Worm (Caenorhabditis elegans) whole organism, late embryonic: Measurements from ENCODE around the gene ncs-3.

Experiments
- C08G9.2 ChIP-seq: sonication (generic microtip); optimal IDR thresholded peaks from 2 replicates; lab custom pipeline; 2016; ENCODE audit warnings: mild to moderate bottlenecking, missing genetic modification characterization, moderate library complexity, missing compliant biosample characterization
- F13H6.1 ChIP-seq: sonication (generic microtip); optimal IDR thresholded peaks from 2 replicates; lab custom pipeline; 2016; ENCODE audit warnings: missing genetic modification characterization, missing compliant biosample characterization
- Y22D7AL.16 ChIP-seq: sonication (generic microtip); optimal IDR thresholded peaks from 2 replicates; lab custom pipeline; 2016; ENCODE audit warnings: missing genetic modification characterization, missing compliant biosample characterization
- ama-1 ChIP-seq: fragments of 150-350 bp; optimal IDR thresholded peaks from 2 replicates; lab custom pipeline; 2014
- ceh-18 ChIP-seq: sonication (generic microtip); optimal IDR thresholded peaks from 2 replicates; lab custom pipeline; 2016; ENCODE audit warnings: missing genetic modification characterization, missing compliant biosample characterization
- ceh-19 ChIP-seq: fragments of 200-800 bp; sonication (Bioruptor generic); optimal IDR thresholded peaks from 2 replicates; lab custom pipeline; 2018; ENCODE audit warnings: mild to moderate bottlenecking, missing genetic modification characterization, missing compliant biosample characterization
- ceh-24 ChIP-seq: sonication (generic microtip); optimal IDR thresholded peaks from 2 replicates; lab custom pipeline; 2016; ENCODE audit warnings: mild to moderate bottlenecking, missing genetic modification characterization, missing compliant biosample characterization
- ceh-30 ChIP-seq: fragments of 150-350 bp; optimal IDR thresholded peaks from 2 replicates; lab custom pipeline; 2014; ENCODE audit warnings: missing biosample characterization, missing genetic modification characterization
- ceh-31 ChIP-seq: sonication (generic microtip); optimal IDR thresholded peaks from 2 replicates; lab custom pipeline; 2016; ENCODE audit warnings: missing genetic modification characterization, missing compliant biosample characterization
- ceh-34 ChIP-seq: sonication (generic microtip); optimal IDR thresholded peaks from 2 replicates; lab custom pipeline; 2016; ENCODE audit warnings: mild to moderate bottlenecking, missing genetic modification characterization, missing compliant biosample characterization
- ceh-45 ChIP-seq: fragments of 200-800 bp; sonication (Bioruptor generic); IDR thresholded peaks from 2 replicates; pipeline ENCODE4 v1.3.6; 2022; ENCODE audit warnings: missing genetic modification reagents, missing genetic modification characterization, missing compliant biosample characterization
- elt-2 ChIP-seq: sonication (generic microtip); optimal IDR thresholded peaks from 2 replicates; lab custom pipeline; 2016; ENCODE audit warnings: missing genetic modification reagents, missing genetic modification characterization, missing compliant biosample characterization
- elt-4 ChIP-seq: sonication (generic microtip); optimal IDR thresholded peaks from 2 replicates; lab custom pipeline; 2016; ENCODE audit warnings: missing genetic modification characterization, missing compliant biosample characterization
- ets-4 ChIP-seq: sonication (generic microtip); optimal IDR thresholded peaks from 2 replicates; lab custom pipeline; 2016; ENCODE audit warnings: missing genetic modification characterization, missing compliant biosample characterization
- fkh-10 ChIP-seq: fragments of 150-350 bp; optimal IDR thresholded peaks from 2 replicates; lab custom pipeline; 2014; ENCODE audit warnings: missing biosample characterization, missing genetic modification reagents, missing genetic modification characterization
- gmeb-2 ChIP-seq: sonication (generic microtip); optimal IDR thresholded peaks from 2 replicates; lab custom pipeline; 2016; ENCODE audit warnings: missing genetic modification characterization, inconsistent platforms, missing compliant biosample characterization
- hlh-30 ChIP-seq: sonication (generic microtip); optimal IDR thresholded peaks from 2 replicates; lab custom pipeline; 2017; ENCODE audit warnings: antibody characterized with exemption, missing genetic modification characterization, missing compliant biosample characterization; ENCODE audit not compliant: insufficient read depth
- hlh-6 ChIP-seq: sonication (generic microtip); optimal IDR thresholded peaks from 2 replicates; lab custom pipeline; 2016; ENCODE audit warnings: missing genotype, missing genetic modification characterization, missing compliant biosample characterization
- hlh-8 ChIP-seq: sonication (generic microtip); optimal IDR thresholded peaks from 2 replicates; lab custom pipeline; 2016; ENCODE audit warnings: missing genotype, missing genetic modification characterization, missing compliant biosample characterization
- lim-6 ChIP-seq: sonication (generic microtip); optimal IDR thresholded peaks from 2 replicates; lab custom pipeline; 2016; ENCODE audit warnings: missing genetic modification characterization, missing compliant biosample characterization
- madf-2 ChIP-seq: sonication (generic microtip); optimal IDR thresholded peaks from 2 replicates; lab custom pipeline; 2017; ENCODE audit warnings: missing genetic modification characterization, missing compliant biosample characterization
- nfya-1 ChIP-seq: sonication (generic microtip); optimal IDR thresholded peaks from 2 replicates; lab custom pipeline; 2017; ENCODE audit warnings: missing genetic modification characterization, mild to moderate bottlenecking, missing compliant biosample characterization, antibody characterized with exemption, moderate library complexity
- nhr-232 ChIP-seq: sonication (generic microtip); optimal IDR thresholded peaks from 2 replicates; lab custom pipeline; 2016; ENCODE audit warnings: missing genetic modification characterization, missing compliant biosample characterization
- pax-1 ChIP-seq: fragments of 150-350 bp; optimal IDR thresholded peaks from 2 replicates; lab custom pipeline; 2014; ENCODE audit warnings: missing biosample characterization, missing genetic modification characterization
- ref-2 ChIP-seq: sonication (generic microtip); optimal IDR thresholded peaks from 2 replicates; lab custom pipeline; 2016; ENCODE audit warnings: missing genetic modification characterization, missing compliant biosample characterization
- rnt-1 ChIP-seq: sonication (generic microtip); optimal IDR thresholded peaks from 2 replicates; lab custom pipeline; 2016; ENCODE audit warnings: missing genetic modification characterization, missing compliant biosample characterization
- sdc-2 ChIP-seq: sonication (generic microtip); optimal IDR thresholded peaks from 2 replicates; lab custom pipeline; 2016; ENCODE audit warnings: missing genotype, missing genetic modification characterization, missing compliant biosample characterization
- sox-4 ChIP-seq: sonication (generic microtip); optimal IDR thresholded peaks from 2 replicates; lab custom pipeline; 2017; ENCODE audit warnings: mild to moderate bottlenecking, missing genetic modification characterization, inconsistent platforms, missing compliant biosample characterization
- ttx-3 ChIP-seq: sonication (generic microtip); optimal IDR thresholded peaks from 2 replicates; lab custom pipeline; 2016; ENCODE audit warnings: missing genetic modification reagents, missing genetic modification characterization, missing compliant biosample characterization
- unc-3 ChIP-seq, 2 experiments: fragments of 200-800 bp in 1 of 2; sonication (Bioruptor generic) in 1 of 2; sonication (generic microtip) in 1 of 2; conservative IDR thresholded peaks in 1 of 2; optimal IDR thresholded peaks in 1 of 2; 2 replicates each; pipeline versions ENCODE4 v1.3.6 to Lab custom; 2016 to 2022; ENCODE audit warnings: missing compliant biosample characterization in 2 of 2, missing genetic modification characterization in 2 of 2, missing genetic modification reagents in 1 of 2
- unc-42 ChIP-seq: sonication (generic microtip); optimal IDR thresholded peaks from 2 replicates; lab custom pipeline; 2016; ENCODE audit warnings: missing genotype, missing genetic modification characterization, missing compliant biosample characterization
- unc-55 ChIP-seq: sonication (generic microtip); optimal IDR thresholded peaks from 2 replicates; lab custom pipeline; 2017; ENCODE audit warnings: missing biosample characterization, missing genetic modification reagents, missing genetic modification characterization
- unc-86 ChIP-seq: sonication (generic microtip); optimal IDR thresholded peaks from 2 replicates; lab custom pipeline; 2016; ENCODE audit warnings: missing genetic modification characterization, missing compliant biosample characterization

The ncs-3 gene

DNA sequence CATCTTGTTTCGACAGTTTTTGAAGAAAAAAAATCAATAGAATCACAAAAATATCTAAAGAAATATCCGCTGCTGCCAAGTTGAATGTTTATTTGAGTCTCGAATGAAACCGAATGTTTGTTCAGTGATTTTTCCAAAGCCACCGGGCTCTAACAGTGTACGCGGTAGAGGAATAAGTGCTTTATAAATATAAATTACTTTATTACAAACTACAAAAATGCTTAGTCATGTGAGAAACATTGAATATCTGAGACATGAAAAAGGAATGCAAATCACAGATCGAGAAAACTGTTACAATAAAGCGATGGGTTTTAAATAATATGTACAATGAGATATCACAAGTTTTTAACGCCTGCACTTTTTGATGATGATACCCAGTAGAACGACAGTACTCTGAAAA is 15.5 kb upstream of the ncs-3 start, which contains the start of gene F55A4.7:
F55A4.7 (minus strand) TSS at position 101 of the 400 bp plus-strand sequence.
- TF ChIP-seq ceh-31 (tag; lab: Kevin White, UChicago) (no peak), ref-2 (tag; lab: Kevin White, UChicago) (no peak), ceh-19 (GFP tag; lab: Kevin White, UChicago) (no peak), ceh-45 (GFP tag; lab: Robert Waterston, UW) (no peak), F13H6.1 (no peak), sdc-2 (tag; lab: Kevin White, UChicago) (no peak), ceh-34 (tag; lab: Kevin White, UChicago) (no peak)

- TF ChIP-seq F13H6.1: no peak
- no peak for TF ChIP-seq gmeb-2 (tag; lab: Kevin White, UChicago)
- no peak for TF ChIP-seq ttx-3 (tag; lab: Kevin White, UChicago)
- no peak for TF ChIP-seq nhr-232
- TF ChIP-seq elt-4 (tag; lab: Kevin White, UChicago): no peak
- TF ChIP-seq sox-4: no peak
Measured at ce11 chrX:1044327-1044726, 9.6 kb upstream of the ncs-3 start.

DNA sequence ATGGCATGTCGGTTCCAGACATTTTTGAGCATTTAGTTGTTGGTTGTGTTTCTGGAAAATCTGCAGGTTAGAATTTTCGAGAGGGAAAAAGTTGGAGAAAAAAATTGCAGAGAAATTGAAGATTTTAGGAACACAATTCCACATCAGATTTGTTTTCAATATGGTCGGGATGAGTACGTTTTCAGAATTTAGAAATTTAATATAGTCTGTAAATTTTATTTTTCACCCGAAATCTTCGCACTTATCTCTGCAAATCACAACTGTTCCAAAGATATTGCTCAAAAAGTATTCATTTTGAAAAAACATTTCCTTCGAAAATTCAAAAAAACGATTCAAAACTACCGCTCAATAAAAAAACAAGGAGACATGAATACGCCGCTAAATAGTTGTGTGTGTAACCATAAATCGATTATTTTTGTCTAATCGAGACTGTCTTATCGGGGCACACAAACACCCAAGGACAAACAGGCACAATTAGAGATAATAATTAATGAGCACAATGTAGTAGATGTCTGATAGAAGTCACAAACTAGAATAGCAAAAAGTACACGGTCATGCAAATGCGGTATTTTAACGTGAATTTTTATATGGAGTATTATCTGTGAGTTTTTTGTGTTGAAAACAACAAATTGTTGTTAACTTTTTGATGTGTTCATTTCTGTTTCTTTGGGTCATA is 7.6 kb upstream of the ncs-3 start, which contains the start of gene vpat-1:
vpat-1 (minus strand) TSS at position 51 of the 676 bp plus-strand sequence.
- TF ChIP-seq madf-2 (tag; lab: Kevin White, UChicago) (no peak), ceh-31 (tag; lab: Kevin White, UChicago) (no peak), hlh-30 (tag; lab: Kevin White, UChicago) (no peak), ceh-24 (tag; lab: Kevin White, UChicago) (no peak), elt-2 (tag; lab: Kevin White, UChicago) (peak; percentile 86), Y22D7AL.16 (tag; lab: Kevin White, UChicago) (no peak)

ce11 chrX:1051041-1051440 is 2.8 kb upstream of the ncs-3 start:
- TF ChIP-seq ceh-18 (peak; percentile 51), ama-1 (lab: Kevin White, UChicago) (no peak), fkh-10 (GFP tag; lab: Kevin White, UChicago) (no peak), ceh-30 (tag; lab: Kevin White, UChicago) (no peak), elt-2 (tag; lab: Kevin White, UChicago) (no peak), lim-6 (peak; percentile 14), unc-3 (GFP tag; conservative IDR thresholded peaks at IDR 0.05; lab: Robert Waterston, UW) (no peak), unc-3 (tag; optimal IDR thresholded peaks at IDR 0.05; lab: Kevin White, UChicago) (no peak), rnt-1 (peak; percentile 44), sdc-2 (tag; lab: Kevin White, UChicago) (peak; percentile 18), sox-4 (no peak), nfya-1 (tag; lab: Kevin White, UChicago) (peak; percentile 3), unc-55 (peak; percentile 67), C08G9.2 (tag; lab: Kevin White, UChicago) (no peak), unc-86 (no peak), unc-42 (tag; lab: Kevin White, UChicago) (peak; percentile 29)
- TF ChIP-seq, all 69 proteins: peak for 7

DNA sequence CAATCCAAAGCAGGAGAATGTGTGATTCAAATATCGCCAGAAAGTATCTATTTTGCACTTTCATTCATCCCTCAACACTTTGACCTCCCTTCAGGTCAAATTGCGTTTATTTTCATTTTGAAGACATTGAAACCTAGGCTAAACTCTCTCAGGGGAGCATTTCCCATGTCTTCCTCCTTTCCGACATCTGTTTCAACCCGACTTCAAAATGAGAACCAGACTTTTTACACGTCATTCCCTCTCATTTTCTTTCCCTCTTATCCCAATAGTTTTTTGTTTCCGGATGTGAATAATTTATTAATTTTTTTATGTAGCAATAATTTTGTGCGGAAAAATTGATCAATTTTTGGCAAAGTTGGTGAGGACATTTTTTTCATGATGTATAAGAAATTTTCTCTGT is 921 bp upstream of the ncs-3 start:
- TF ChIP-seq hlh-8 (tag; lab: Kevin White, UChicago) (peak; percentile 34), hlh-6 (no peak)

ce11 chrX:1057821-1058377 is 4.0 kb downstream of the ncs-3 start:
- TF ChIP-seq hlh-30 (tag; lab: Kevin White, UChicago) (no peak), ets-4 (tag; lab: Kevin White, UChicago) (no peak), unc-42 (tag; lab: Kevin White, UChicago) (peak; percentile 90), ceh-31 (tag; lab: Kevin White, UChicago) (peak; percentile 27), pax-1 (tag; lab: Kevin White, UChicago) (no peak), lim-6 (peak; percentile 31)
